Worm (Caenorhabditis elegans) whole organism, midembryonic: ENCODE results near the gene hse-5.

Experiments used
- T22C8.4 ChIP-seq: fragments of 200-800 bp; sonication (Bioruptor generic); IDR thresholded peaks from 2 replicates; pipeline ENCODE4 v1.3.6; 2022; ENCODE audit warnings: missing genetic modification characterization, missing compliant biosample characterization
- cog-1 ChIP-seq: sonication (generic microtip); optimal IDR thresholded peaks from 2 replicates; lab custom pipeline; 2016; ENCODE audit warnings: missing genetic modification characterization, missing compliant biosample characterization
- flt-1 ChIP-seq: fragments of 200-800 bp; sonication (Bioruptor generic); IDR thresholded peaks from 2 replicates; pipeline ENCODE4 v1.3.6; 2022; ENCODE audit warnings: missing genetic modification characterization, missing compliant biosample characterization
- klf-2 ChIP-seq: fragments of 200-800 bp; sonication (Bioruptor generic); conservative IDR thresholded peaks from 2 replicates; pipeline ENCODE4 v1.3.6; 2022; ENCODE audit warnings: missing genetic modification reagents, missing genetic modification characterization, missing compliant biosample characterization
- med-1 ChIP-seq: sonication (generic microtip); optimal IDR thresholded peaks from 2 replicates; lab custom pipeline; 2017; ENCODE audit warnings: missing genetic modification characterization, mild to moderate bottlenecking, missing compliant biosample characterization, antibody characterized with exemption, missing genetic modification reagents; ENCODE audit not compliant: insufficient read depth
- ref-1 ChIP-seq: fragments of 200-800 bp; sonication (Bioruptor generic); conservative IDR thresholded peaks from 2 replicates; pipeline ENCODE4 v1.3.6; 2022; ENCODE audit warnings: missing genetic modification reagents, missing genetic modification characterization, missing compliant biosample characterization
- tab-1 ChIP-seq: fragments of 200-800 bp; sonication (Bioruptor generic); IDR thresholded peaks from 2 replicates; pipeline ENCODE4 v1.3.6; 2022; ENCODE audit warnings: missing genetic modification characterization, missing compliant biosample characterization
- ztf-23 ChIP-seq: fragments of 200-800 bp; sonication (Bioruptor generic); IDR thresholded peaks from 2 replicates; pipeline ENCODE4 v1.3.6; 2022; ENCODE audit warnings: missing genetic modification reagents, missing genetic modification characterization, missing compliant biosample characterization

DNA sequence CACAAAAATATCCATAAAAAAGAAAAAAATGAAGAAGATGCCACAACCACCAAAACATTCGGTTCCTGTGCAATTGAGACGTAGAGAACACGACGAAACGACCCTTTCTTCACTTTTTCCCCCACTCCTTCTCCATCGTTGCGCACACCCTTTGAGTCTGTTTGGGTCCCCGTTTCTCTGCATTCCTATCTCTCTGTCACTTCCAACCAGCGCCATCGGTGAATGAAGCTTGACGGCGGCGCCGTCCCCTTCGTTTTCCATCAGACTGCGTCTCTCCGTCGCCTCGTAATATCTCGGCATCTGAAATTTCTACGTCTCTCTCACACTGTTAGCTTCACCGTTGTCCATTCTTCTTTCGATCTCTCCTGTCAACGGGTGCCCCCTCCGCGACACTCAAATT, 9.5 kb upstream of the hse-5 start:
- TF ChIP-seq tab-1 (GFP tag; lab: Robert Waterston, UW), result no peak
- TF ChIP-seq T22C8.4 (GFP tag; lab: Robert Waterston, UW), result no peak
- no peak for TF ChIP-seq flt-1 (GFP tag; lab: Robert Waterston, UW)
- TF ChIP-seq med-1 (GFP tag; lab: Kevin White, UChicago), result no peak
- TF ChIP-seq ztf-23, result no peak
- TF ChIP-seq ref-1 (GFP tag; lab: Robert Waterston, UW), result no peak
- no peak for TF ChIP-seq klf-2 (GFP tag; lab: Robert Waterston, UW)
- no peak for TF ChIP-seq cog-1 (tag; lab: Kevin White, UChicago)
